Worm (Caenorhabditis elegans) whole organism, young adult: ENCODE measurements around the gene kin-36.

ENCODE experiments used
- B0035.1 ChIP-seq: sonication (generic microtip); optimal IDR thresholded peaks from 2 replicates; lab custom pipeline; 2016; ENCODE audit warnings: missing genetic modification characterization, mild to moderate bottlenecking, missing compliant biosample characterization, missing genotype, missing genetic modification reagents
- B0336.3 ChIP-seq: fragments of 200-800 bp; sonication (Bioruptor generic); IDR thresholded peaks from 2 replicates; pipeline ENCODE4 v1.3.6; 2022; ENCODE audit warnings: missing genetic modification characterization, missing compliant biosample characterization
- D2030.7 ChIP-seq: fragments of 200-800 bp; sonication (Bioruptor generic); IDR thresholded peaks from 2 replicates; pipeline ENCODE4 v1.3.6; 2022; ENCODE audit warnings: missing genetic modification reagents, missing genetic modification characterization, missing compliant biosample characterization
- F10E7.11 ChIP-seq: sonication (generic microtip); optimal IDR thresholded peaks from 2 replicates; lab custom pipeline; 2017; ENCODE audit warnings: mild to moderate bottlenecking, missing genetic modification characterization, moderate library complexity, missing compliant biosample characterization
- F22D6.2 ChIP-seq: sonication (generic microtip); optimal IDR thresholded peaks from 2 replicates; lab custom pipeline; 2016; ENCODE audit warnings: mild to moderate bottlenecking, missing genetic modification characterization, missing compliant biosample characterization
- F39B2.1 ChIP-seq: fragments of 200-800 bp; sonication (Bioruptor generic); IDR thresholded peaks from 2 replicates; pipeline ENCODE4 v1.3.6; 2022; ENCODE audit warnings: missing genetic modification reagents, missing genetic modification characterization, missing compliant biosample characterization
- F49E8.2 ChIP-seq: sonication (generic microtip); optimal IDR thresholded peaks from 3 replicates; lab custom pipeline; 2017; ENCODE audit warnings: missing genetic modification characterization, mild to moderate bottlenecking, missing compliant biosample characterization, antibody characterized with exemption, moderate library complexity; ENCODE audit not compliant: insufficient read depth
- K11D2.4 ChIP-seq: fragments of 200-800 bp; sonication (Bioruptor generic); IDR thresholded peaks from 2 replicates; pipeline ENCODE4 v1.3.6; 2022; ENCODE audit warnings: missing genetic modification reagents, missing genetic modification characterization, missing compliant biosample characterization
- T07F8.4 ChIP-seq: sonication (generic microtip); optimal IDR thresholded peaks from 2 replicates; lab custom pipeline; 2016; ENCODE audit warnings: mild to moderate bottlenecking, missing genetic modification characterization, moderate library complexity, missing compliant biosample characterization
- Y95B8A.8 ChIP-seq: fragments of 200-800 bp; sonication (Bioruptor generic); IDR thresholded peaks from 2 replicates; pipeline ENCODE4 v1.3.6; 2022; ENCODE audit warnings: missing genetic modification reagents, missing genetic modification characterization, missing compliant biosample characterization
- aptf-2 ChIP-seq: fragments of 200-800 bp; sonication (Bioruptor generic); conservative IDR thresholded peaks from 2 replicates; pipeline ENCODE4 v1.3.6; 2022; ENCODE audit warnings: missing genetic modification reagents, missing genetic modification characterization, missing compliant biosample characterization
- aptf-3 ChIP-seq: fragments of 200-800 bp; sonication (Bioruptor generic); IDR thresholded peaks from 2 replicates; pipeline ENCODE4 v1.3.6; 2022; ENCODE audit warnings: missing genetic modification characterization, missing compliant biosample characterization
- bed-1 ChIP-seq: fragments of 200-800 bp; sonication (Bioruptor generic); IDR thresholded peaks from 2 replicates; pipeline ENCODE4 v1.3.6; 2022; ENCODE audit warnings: missing genetic modification reagents, missing genetic modification characterization, missing compliant biosample characterization
- bed-2 ChIP-seq: fragments of 200-800 bp; sonication (Bioruptor generic); IDR thresholded peaks from 2 replicates; pipeline ENCODE4 v1.3.6; 2022; ENCODE audit warnings: missing genetic modification reagents, missing genetic modification characterization, missing compliant biosample characterization
- ceh-91 ChIP-seq: fragments of 200-800 bp; sonication (Bioruptor generic); IDR thresholded peaks from 2 replicates; pipeline ENCODE4 v1.3.6; 2022; ENCODE audit warnings: missing genetic modification reagents, missing genetic modification characterization, missing compliant biosample characterization
- die-1 ChIP-seq: sonication (generic microtip); optimal IDR thresholded peaks from 2 replicates; lab custom pipeline; 2016; ENCODE audit warnings: missing genotype, mild to moderate bottlenecking, missing genetic modification characterization, missing compliant biosample characterization
- egl-18 ChIP-seq: fragments of 200-800 bp; sonication (Bioruptor generic); IDR thresholded peaks from 2 replicates; pipeline ENCODE4 v1.3.6; 2022; ENCODE audit warnings: missing genetic modification reagents, missing genetic modification characterization, missing compliant biosample characterization
- egl-44 ChIP-seq: fragments of 200-800 bp; sonication (Bioruptor generic); IDR thresholded peaks from 2 replicates; pipeline ENCODE4 v1.3.6; 2022; ENCODE audit warnings: missing genetic modification reagents, missing genetic modification characterization, missing compliant biosample characterization
- egrh-3 ChIP-seq: fragments of 200-800 bp; sonication (Bioruptor generic); IDR thresholded peaks from 2 replicates; pipeline ENCODE4 v1.3.6; 2022; ENCODE audit warnings: missing genetic modification reagents, missing genetic modification characterization, missing compliant biosample characterization
- ekl-4 ChIP-seq: fragments of 200-800 bp; sonication (Bioruptor generic); IDR thresholded peaks from 2 replicates; pipeline ENCODE4 v1.3.6; 2022; ENCODE audit warnings: missing genetic modification reagents, missing genetic modification characterization, missing compliant biosample characterization
- hmg-1.2 ChIP-seq: fragments of 200-800 bp; sonication (Bioruptor generic); IDR thresholded peaks from 2 replicates; pipeline ENCODE4 v1.3.6; 2022; ENCODE audit warnings: missing genetic modification reagents, missing genetic modification characterization, missing compliant biosample characterization
- hmg-20 ChIP-seq: fragments of 200-800 bp; sonication (Bioruptor generic); IDR thresholded peaks from 2 replicates; pipeline ENCODE4 v1.3.6; 2022; ENCODE audit warnings: missing genetic modification reagents, missing genetic modification characterization, missing compliant biosample characterization
- hsf-1 ChIP-seq: fragments of 200-800 bp; sonication (Bioruptor generic); IDR thresholded peaks from 2 replicates; pipeline ENCODE4 v1.3.6; 2022; ENCODE audit warnings: missing genetic modification reagents, missing genetic modification characterization, missing compliant biosample characterization
- lag-1 ChIP-seq: fragments of 200-800 bp; sonication (Bioruptor generic); IDR thresholded peaks from 2 replicates; pipeline ENCODE4 v1.3.6; 2022; ENCODE audit warnings: missing genetic modification reagents, missing genetic modification characterization, missing compliant biosample characterization
- lin-54 ChIP-seq: fragments of 200-800 bp; sonication (Bioruptor generic); optimal IDR thresholded peaks from 2 replicates; lab custom pipeline; 2018; ENCODE audit warnings: mild to moderate bottlenecking, missing genetic modification characterization, missing compliant biosample characterization
- lsl-1 ChIP-seq: fragments of 200-800 bp; sonication (Bioruptor generic); optimal IDR thresholded peaks from 2 replicates; lab custom pipeline; 2018; ENCODE audit warnings: mild to moderate bottlenecking, missing genetic modification characterization, moderate library complexity, missing compliant biosample characterization
- madf-10 ChIP-seq: sonication (generic microtip); optimal IDR thresholded peaks from 2 replicates; lab custom pipeline; 2016; ENCODE audit warnings: mild to moderate bottlenecking, missing genetic modification characterization, missing compliant biosample characterization
- madf-8 ChIP-seq: fragments of 200-800 bp; sonication (Bioruptor generic); conservative IDR thresholded peaks from 2 replicates; pipeline ENCODE4 v1.3.6; 2022; ENCODE audit warnings: missing genetic modification reagents, missing genetic modification characterization, missing compliant biosample characterization
- mcd-1 ChIP-seq: fragments of 200-800 bp; sonication (Bioruptor generic); IDR thresholded peaks from 2 replicates; pipeline ENCODE4 v1.3.6; 2022; ENCODE audit warnings: missing genetic modification reagents, missing genetic modification characterization, missing compliant biosample characterization
- mel-28 ChIP-seq: sonication (generic microtip); optimal IDR thresholded peaks from 2 replicates; lab custom pipeline; 2016; ENCODE audit warnings: borderline replicate concordance, mild to moderate bottlenecking, missing genetic modification characterization, missing compliant biosample characterization
- nfya-1 ChIP-seq: sonication (generic microtip); optimal IDR thresholded peaks from 2 replicates; lab custom pipeline; 2017; ENCODE audit warnings: antibody characterized with exemption, missing compliant biosample characterization, missing genetic modification characterization, borderline replicate concordance; ENCODE audit not compliant: insufficient read depth
- nfya-2 ChIP-seq: fragments of 200-800 bp; sonication (Bioruptor generic); IDR thresholded peaks from 2 replicates; pipeline ENCODE4 v1.3.6; 2022; ENCODE audit warnings: missing genetic modification reagents, missing genetic modification characterization, missing compliant biosample characterization
- nhr-120 ChIP-seq: fragments of 200-800 bp; sonication (Bioruptor generic); IDR thresholded peaks from 2 replicates; pipeline ENCODE4 v1.3.6; 2022; ENCODE audit warnings: missing genetic modification characterization, missing compliant biosample characterization
- nhr-27 ChIP-seq: fragments of 200-800 bp; sonication (Bioruptor generic); optimal IDR thresholded peaks from 2 replicates; lab custom pipeline; 2018; ENCODE audit warnings: mild to moderate bottlenecking, missing genetic modification characterization, moderate library complexity, missing compliant biosample characterization
- pha-4 ChIP-seq: fragments of 150-350 bp; sonication (generic microtip); optimal IDR thresholded peaks from 2 replicates; lab custom pipeline; 2014; ENCODE audit warnings: missing biosample characterization, missing genetic modification reagents, missing genetic modification characterization
- snpc-4 ChIP-seq, 5 experiments: fragments of 150-350 bp in 1 of 5; sonication (generic microtip) in 4 of 5; optimal IDR thresholded peaks; 2 replicates each; lab custom pipeline; 2014 to 2018; ENCODE audit warnings: missing genetic modification characterization in 5 of 5, missing biosample characterization in 3 of 5, antibody characterized with exemption in 2 of 5, mild to moderate bottlenecking in 2 of 5, missing compliant biosample characterization in 2 of 5, missing genotype in 2 of 5, moderate library complexity in 2 of 5, missing genetic modification reagents in 1 of 5
- somi-1 ChIP-seq: fragments of 200-800 bp; sonication (Bioruptor generic); optimal IDR thresholded peaks from 2 replicates; lab custom pipeline; 2018; ENCODE audit warnings: mild to moderate bottlenecking, missing genetic modification characterization, missing compliant biosample characterization
- tbp1 ChIP-seq: fragments of 200-800 bp; sonication (Bioruptor generic); optimal IDR thresholded peaks from 2 replicates; lab custom pipeline; 2018; ENCODE audit warnings: mild to moderate bottlenecking, missing genetic modification characterization, missing compliant biosample characterization
- unc-130 ChIP-seq: sonication (generic microtip); optimal IDR thresholded peaks from 2 replicates; lab custom pipeline; 2016; ENCODE audit warnings: missing genetic modification reagents, missing genetic modification characterization, missing compliant biosample characterization
- ztf-25 ChIP-seq: fragments of 200-800 bp; sonication (Bioruptor generic); IDR thresholded peaks from 2 replicates; pipeline ENCODE4 v1.3.6; 2022; ENCODE audit warnings: missing genetic modification reagents, missing genetic modification characterization, missing compliant biosample characterization
- ztf-26 ChIP-seq: sonication (generic microtip); optimal IDR thresholded peaks from 2 replicates; lab custom pipeline; 2017; ENCODE audit warnings: missing genetic modification characterization, missing compliant biosample characterization
- ztf-28 ChIP-seq: fragments of 200-800 bp; sonication (Bioruptor generic); IDR thresholded peaks from 2 replicates; pipeline ENCODE4 v1.3.6; 2022; ENCODE audit warnings: missing genetic modification reagents, missing genetic modification characterization, missing compliant biosample characterization

Gene kin-36

ce11 chrIV:4720522-4720921, 41.7 kb downstream of the kin-36 start (continued):
- TF ChIP-seq egl-18 (GFP tag; lab: Robert Waterston, UW) (0 out of 2 replicates have a peak, but pooled peaks have one; percentile 81), K11D2.4 (GFP tag; lab: Robert Waterston, UW) (peak; percentile 98), bed-1 (GFP tag; lab: Robert Waterston, UW) (peak; percentile 95), D2030.7 (GFP tag; lab: Robert Waterston, UW) (peak; percentile 80), bed-2 (GFP tag; lab: Robert Waterston, UW) (peak; percentile 93), Y95B8A.8 (GFP tag; lab: Robert Waterston, UW) (peak; percentile 87; the same call in 1 of the 2 replicates)

ce11 chrIV:4721247-4721646, 42.4 kb downstream of the kin-36 start:
- TF ChIP-seq hmg-1.2 (GFP tag; lab: Robert Waterston, UW) = peak; percentile 33; the same call in 1 of the 2 replicates
- TF ChIP-seq mcd-1 (GFP tag; lab: Robert Waterston, UW) = peak; percentile 52

- TF ChIP-seq madf-8 (GFP tag; lab: Robert Waterston, UW) (no peak), lin-54 (GFP tag; lab: Kevin White, UChicago) (no peak)
Measured at ce11 chrIV:4723687-4724086, 44.9 kb downstream of the kin-36 start.

- no peak for TF ChIP-seq nfya-1
- TF ChIP-seq ztf-25 = no peak
- TF ChIP-seq snpc-4 (GFP tag; optimal IDR thresholded peaks at IDR 0.05; lab: Kevin White, UChicago) = no peak
- TF ChIP-seq snpc-4 (tag; optimal IDR thresholded peaks at IDR 0.05; lab: Kevin White, UChicago) = no peak
- no peak for TF ChIP-seq bed-2 (GFP tag; lab: Robert Waterston, UW)
- TF ChIP-seq B0336.3 (GFP tag; lab: Robert Waterston, UW) = no peak
- TF ChIP-seq nhr-27 (tag; lab: Kevin White, UChicago) = no peak
- no peak for TF ChIP-seq madf-10 (tag; lab: Kevin White, UChicago)
- no peak for TF ChIP-seq aptf-2 (GFP tag; lab: Robert Waterston, UW)
- no peak for TF ChIP-seq F49E8.2
- no peak for TF ChIP-seq mel-28
- TF ChIP-seq pha-4 (tag; lab: Kevin White, UChicago) = no peak
- TF ChIP-seq unc-130 (GFP tag; lab: Kevin White, UChicago) = no peak
- TF ChIP-seq F10E7.11 (tag; lab: Kevin White, UChicago) = no peak
Measured at ce11 chrIV:4724562-4724961, 45.7 kb downstream of the kin-36 start, which contains the start of gene K08F11.1. K08F11.1 (plus strand) TSS chrIV:4724862.

- peak; percentile 80 for TF ChIP-seq madf-10 (tag; lab: Kevin White, UChicago)
- peak; percentile 100 for TF ChIP-seq lag-1 (GFP tag; lab: Robert Waterston, UW)
- TF ChIP-seq aptf-3 (GFP tag; lab: Robert Waterston, UW) = peak; percentile 63; the same call in 1 of the 2 replicates
- peak; percentile 88 for TF ChIP-seq F22D6.2 (tag; lab: Kevin White, UChicago)
- TF ChIP-seq tbp1 (GFP tag; lab: Kevin White, UChicago) = peak; percentile 38
- peak; percentile 94 for TF ChIP-seq somi-1
- peak; percentile 97 for TF ChIP-seq hmg-20 (GFP tag; lab: Robert Waterston, UW)
- peak; percentile 98 for TF ChIP-seq nfya-2
- TF ChIP-seq ztf-26 (tag; lab: Kevin White, UChicago) = peak; percentile 94
- peak; percentile 95 for TF ChIP-seq hsf-1 (GFP tag; lab: Robert Waterston, UW)
- TF ChIP-seq ztf-28 = peak; percentile 99
- peak; percentile 98 for TF ChIP-seq ceh-91 (GFP tag; lab: Robert Waterston, UW)
- TF ChIP-seq B0035.1 (tag; lab: Kevin White, UChicago) = peak; percentile 76
- peak; percentile 96 for TF ChIP-seq F39B2.1 (GFP tag; lab: Robert Waterston, UW)
- peak; percentile 98 for TF ChIP-seq egl-44 (GFP tag; lab: Robert Waterston, UW)
- peak; percentile 100 for TF ChIP-seq nhr-120
- TF ChIP-seq die-1 (tag; lab: Kevin White, UChicago) = peak; percentile 6
- TF ChIP-seq T07F8.4 = peak; percentile 39
- peak; percentile 87 for TF ChIP-seq egrh-3 (GFP tag; lab: Robert Waterston, UW)
- peak; percentile 99 for TF ChIP-seq ekl-4 (GFP tag; lab: Robert Waterston, UW)
- TF ChIP-seq lsl-1 (GFP tag; lab: Kevin White, UChicago) = peak; percentile 70
Measured at ce11 chrIV:4725478-4725920, 46.7 kb downstream of the kin-36 start.
